Worm (Caenorhabditis elegans) whole organism, midembryonic: ENCODE data around the gene T13G4.7.

Experiments used
- flt-1 ChIP-seq: fragments of 200-800 bp; sonication (Bioruptor generic); IDR thresholded peaks from 2 replicates; pipeline ENCODE4 v1.3.6; 2022; ENCODE audit warnings: missing genetic modification characterization, missing compliant biosample characterization
- med-1 ChIP-seq: sonication (generic microtip); optimal IDR thresholded peaks from 2 replicates; lab custom pipeline; 2017; ENCODE audit warnings: missing genetic modification characterization, mild to moderate bottlenecking, missing compliant biosample characterization, antibody characterized with exemption, missing genetic modification reagents; ENCODE audit not compliant: insufficient read depth
- ref-1 ChIP-seq: fragments of 200-800 bp; sonication (Bioruptor generic); conservative IDR thresholded peaks from 2 replicates; pipeline ENCODE4 v1.3.6; 2022; ENCODE audit warnings: missing genetic modification reagents, missing genetic modification characterization, missing compliant biosample characterization
- tab-1 ChIP-seq: fragments of 200-800 bp; sonication (Bioruptor generic); IDR thresholded peaks from 2 replicates; pipeline ENCODE4 v1.3.6; 2022; ENCODE audit warnings: missing genetic modification characterization, missing compliant biosample characterization
- ztf-29 ChIP-seq: fragments of 200-800 bp; sonication (Bioruptor generic); IDR thresholded peaks from 2 replicates; pipeline ENCODE4 v1.3.6; 2022; ENCODE audit warnings: missing genetic modification reagents, missing genetic modification characterization, missing compliant biosample characterization

- no peak for TF ChIP-seq ref-1 (GFP tag; lab: Robert Waterston, UW)
- no peak for TF ChIP-seq tab-1 (GFP tag; lab: Robert Waterston, UW)
- TF ChIP-seq med-1 (GFP tag; lab: Kevin White, UChicago): no peak
- no peak for TF ChIP-seq flt-1 (GFP tag; lab: Robert Waterston, UW)
- no peak for TF ChIP-seq ztf-29 (GFP tag; lab: Robert Waterston, UW)
Observed at ce11 chrX:1242763-1243162, 36.8 kb upstream of the T13G4.7 start.
